Worm (Caenorhabditis elegans) whole organism, late embryonic: ENCODE results near the gene C07G1.7.

Experiments used
- T23F11.4 ChIP-seq: fragments of 200-800 bp; sonication (Bioruptor generic); optimal IDR thresholded peaks from 2 replicates; lab custom pipeline; 2018; ENCODE audit warnings: mild to moderate bottlenecking, missing genetic modification characterization, missing compliant biosample characterization
- ceh-18 ChIP-seq: sonication (generic microtip); optimal IDR thresholded peaks from 2 replicates; lab custom pipeline; 2016; ENCODE audit warnings: missing genetic modification characterization, missing compliant biosample characterization
- ceh-24 ChIP-seq: sonication (generic microtip); optimal IDR thresholded peaks from 2 replicates; lab custom pipeline; 2016; ENCODE audit warnings: mild to moderate bottlenecking, missing genetic modification characterization, missing compliant biosample characterization
- dve-1 ChIP-seq: sonication (generic microtip); optimal IDR thresholded peaks from 2 replicates; lab custom pipeline; 2017; ENCODE audit warnings: antibody characterized with exemption, mild to moderate bottlenecking, missing genetic modification characterization, missing compliant biosample characterization
- ets-4 ChIP-seq: sonication (generic microtip); optimal IDR thresholded peaks from 2 replicates; lab custom pipeline; 2016; ENCODE audit warnings: missing genetic modification characterization, missing compliant biosample characterization
- hlh-6 ChIP-seq: sonication (generic microtip); optimal IDR thresholded peaks from 2 replicates; lab custom pipeline; 2016; ENCODE audit warnings: missing genotype, missing genetic modification characterization, missing compliant biosample characterization
- nfya-1 ChIP-seq: sonication (generic microtip); optimal IDR thresholded peaks from 2 replicates; lab custom pipeline; 2017; ENCODE audit warnings: missing genetic modification characterization, mild to moderate bottlenecking, missing compliant biosample characterization, antibody characterized with exemption, moderate library complexity
- pqm-1 ChIP-seq: sonication (generic microtip); optimal IDR thresholded peaks from 2 replicates; lab custom pipeline; 2016; ENCODE audit warnings: missing genetic modification characterization, missing compliant biosample characterization
- sox-4 ChIP-seq: sonication (generic microtip); optimal IDR thresholded peaks from 2 replicates; lab custom pipeline; 2017; ENCODE audit warnings: mild to moderate bottlenecking, missing genetic modification characterization, inconsistent platforms, missing compliant biosample characterization

- TF ChIP-seq ets-4 (no peak), hlh-6 (tag; lab: Kevin White, UChicago) (no peak), nfya-1 (tag; lab: Kevin White, UChicago) (no peak), T23F11.4 (GFP tag; lab: Kevin White, UChicago) (no peak), dve-1 (tag; lab: Kevin White, UChicago) (no peak), sox-4 (tag; lab: Kevin White, UChicago) (no peak), ceh-24 (tag; lab: Kevin White, UChicago) (no peak), ceh-18 (tag; lab: Kevin White, UChicago) (no peak), pqm-1 (tag; lab: Kevin White, UChicago) (no peak)
These were observed 12.8 kb downstream of the C07G1.7 start, which contains the start of gene wsp-1 for ce11 chrIV:8198851-8199250.
